Worm (Caenorhabditis elegans) whole organism, L1 larva: ENCODE measurements around the gene spt-4.

Experiments used
- C04F5.9 ChIP-seq: sonication (generic microtip); optimal IDR thresholded peaks from 2 replicates; lab custom pipeline; 2016; ENCODE audit warnings: missing genetic modification characterization, missing compliant biosample characterization
- C16A3.4 ChIP-seq: fragments of 150-350 bp; optimal IDR thresholded peaks from 2 replicates; lab custom pipeline; 2014; ENCODE audit warnings: missing biosample characterization, missing genetic modification characterization
- F16B12.6 ChIP-seq: fragments of 150-350 bp; optimal IDR thresholded peaks from 2 replicates; lab custom pipeline; 2014; ENCODE audit warnings: missing biosample characterization, missing genetic modification characterization
- Y116A8C.19 ChIP-seq: sonication (generic microtip); optimal IDR thresholded peaks from 2 replicates; lab custom pipeline; 2016; ENCODE audit warnings: missing compliant biosample characterization, missing genetic modification characterization, borderline replicate concordance
- aha-1 ChIP-seq: fragments of 150-350 bp; optimal IDR thresholded peaks from 2 replicates; lab custom pipeline; 2014; ENCODE audit warnings: missing biosample characterization, missing genetic modification characterization
- alr-1 ChIP-seq: fragments of 200-800 bp; sonication (Bioruptor generic); optimal IDR thresholded peaks from 2 replicates; lab custom pipeline; 2018; ENCODE audit warnings: borderline replicate concordance, mild to moderate bottlenecking, missing genetic modification characterization, missing compliant biosample characterization
- aly-2 ChIP-seq: fragments of 150-350 bp; optimal IDR thresholded peaks from 2 replicates; lab custom pipeline; 2014; ENCODE audit warnings: missing biosample characterization, missing genetic modification characterization
- ama-1 ChIP-seq: fragments of 150-350 bp; optimal IDR thresholded peaks from 2 replicates; lab custom pipeline; 2014
- blmp-1 ChIP-seq: fragments of 150-350 bp; optimal IDR thresholded peaks from 2 replicates; lab custom pipeline; 2014; ENCODE audit warnings: missing biosample characterization, missing genetic modification characterization
- ceh-63 ChIP-seq: fragments of 200-800 bp; sonication (Bioruptor generic); optimal IDR thresholded peaks from 2 replicates; lab custom pipeline; 2018; ENCODE audit warnings: mild to moderate bottlenecking, missing genetic modification characterization, missing compliant biosample characterization
- ceh-8 ChIP-seq: fragments of 200-800 bp; sonication (Bioruptor generic); optimal IDR thresholded peaks from 2 replicates; lab custom pipeline; 2018; ENCODE audit warnings: mild to moderate bottlenecking, missing genetic modification characterization, moderate library complexity, missing compliant biosample characterization
- ceh-90 ChIP-seq: sonication (generic microtip); optimal IDR thresholded peaks from 2 replicates; lab custom pipeline; 2016; ENCODE audit warnings: missing genetic modification characterization, missing compliant biosample characterization
- dpl-1 ChIP-seq, 3 experiments: fragments of 150-350 bp in 2 of 3; sonication (generic microtip) in 1 of 3; optimal IDR thresholded peaks; 2 replicates each; lab custom pipeline; 2014 to 2017; ENCODE audit warnings: missing biosample characterization in 3 of 3, missing genetic modification characterization in 3 of 3, missing genetic modification reagents in 3 of 3
- egl-27 ChIP-seq, 2 experiments: fragments of 150-350 bp in 1 of 2; sonication (generic microtip); optimal IDR thresholded peaks; 3 replicates each; lab custom pipeline; 2017 to 2018; ENCODE audit warnings: missing biosample characterization in 2 of 2, missing genetic modification characterization in 2 of 2, missing genetic modification reagents in 2 of 2
- elt-3 ChIP-seq, 6 experiments: fragments of 150-350 bp in 1 of 6; sonication (generic microtip); optimal IDR thresholded peaks; 2 replicates each; lab custom pipeline; 2017 to 2018; ENCODE audit warnings: missing biosample characterization in 6 of 6, missing genetic modification characterization in 6 of 6, inconsistent platforms in 1 of 6
- ets-5 ChIP-seq: fragments of 200-800 bp; sonication (Bioruptor generic); IDR thresholded peaks from 2 replicates; pipeline ENCODE4 v1.3.6; 2022; ENCODE audit warnings: missing genetic modification characterization, missing compliant biosample characterization
- fkh-8 ChIP-seq: sonication (generic microtip); optimal IDR thresholded peaks from 2 replicates; lab custom pipeline; 2016; ENCODE audit warnings: mild to moderate bottlenecking, missing genetic modification characterization, missing compliant biosample characterization
- hlh-4 ChIP-seq: sonication (generic microtip); optimal IDR thresholded peaks from 2 replicates; lab custom pipeline; 2016; ENCODE audit warnings: mild to moderate bottlenecking, missing genetic modification characterization, missing compliant biosample characterization
- hpl-2 ChIP-seq: fragments of 150-350 bp; optimal IDR thresholded peaks from 2 replicates; lab custom pipeline; 2014; ENCODE audit warnings: missing biosample characterization, missing genetic modification reagents, missing genetic modification characterization
- irx-1 ChIP-seq: sonication (generic microtip); optimal IDR thresholded peaks from 2 replicates; lab custom pipeline; 2016; ENCODE audit warnings: missing genetic modification characterization, missing compliant biosample characterization
- jun-1 ChIP-seq: fragments of 150-350 bp; optimal IDR thresholded peaks from 2 replicates; lab custom pipeline; 2014; ENCODE audit warnings: missing biosample characterization, missing genetic modification reagents, missing genetic modification characterization
- lin-13 ChIP-seq: fragments of 150-350 bp; optimal IDR thresholded peaks from 2 replicates; lab custom pipeline; 2014; ENCODE audit warnings: missing biosample characterization, missing genetic modification reagents, missing genetic modification characterization
- lin-14 ChIP-seq: fragments of 200-800 bp; sonication (Bioruptor generic); optimal IDR thresholded peaks from 2 replicates; lab custom pipeline; 2018; ENCODE audit warnings: mild to moderate bottlenecking, missing genetic modification characterization, moderate library complexity, missing compliant biosample characterization
- lin-15B ChIP-seq: fragments of 150-350 bp; sonication (generic microtip); optimal IDR thresholded peaks from 3 replicates; lab custom pipeline; 2014; ENCODE audit warnings: missing biosample characterization, missing genetic modification characterization
- mab-9 ChIP-seq: fragments of 200-800 bp; sonication (Bioruptor generic); IDR thresholded peaks from 2 replicates; pipeline ENCODE4 v1.3.6; 2022; ENCODE audit warnings: missing genetic modification reagents, missing genetic modification characterization, missing compliant biosample characterization
- mdl-1 ChIP-seq, 2 experiments: fragments of 150-350 bp; optimal IDR thresholded peaks; 2 replicates each; lab custom pipeline; 2014 to 2017; ENCODE audit warnings: missing biosample characterization in 2 of 2, missing genetic modification characterization in 2 of 2, inconsistent platforms in 1 of 2
- mep-1 ChIP-seq: fragments of 150-350 bp; optimal IDR thresholded peaks from 2 replicates; lab custom pipeline; 2014; ENCODE audit warnings: missing biosample characterization, missing genetic modification characterization
- nhr-11 ChIP-seq: fragments of 150-350 bp; optimal IDR thresholded peaks from 2 replicates; lab custom pipeline; 2014; ENCODE audit warnings: missing biosample characterization, missing genetic modification characterization
- nhr-12 ChIP-seq: sonication (generic microtip); optimal IDR thresholded peaks from 2 replicates; lab custom pipeline; 2017; ENCODE audit warnings: missing biosample characterization, missing genetic modification characterization
- nhr-19 ChIP-seq: fragments of 200-800 bp; sonication (Bioruptor generic); conservative IDR thresholded peaks from 2 replicates; pipeline ENCODE4 v1.3.6; 2022; ENCODE audit warnings: missing genetic modification characterization, missing compliant biosample characterization
- nhr-20 ChIP-seq: sonication (generic microtip); optimal IDR thresholded peaks from 2 replicates; lab custom pipeline; 2016; ENCODE audit warnings: mild to moderate bottlenecking, missing genetic modification characterization, missing compliant biosample characterization
- nhr-28 ChIP-seq: fragments of 150-350 bp; optimal IDR thresholded peaks from 2 replicates; lab custom pipeline; 2014; ENCODE audit warnings: missing biosample characterization, missing genetic modification characterization
- nhr-47 ChIP-seq: sonication (generic microtip); optimal IDR thresholded peaks from 2 replicates; lab custom pipeline; 2016; ENCODE audit warnings: mild to moderate bottlenecking, missing genetic modification characterization, moderate library complexity, missing compliant biosample characterization
- nhr-84 ChIP-seq: sonication (generic microtip); optimal IDR thresholded peaks from 2 replicates; lab custom pipeline; 2017; ENCODE audit warnings: missing biosample characterization, missing genetic modification characterization
- nhr-85 ChIP-seq: sonication (generic microtip); peaks from one replicate; lab custom pipeline; 2016; ENCODE audit warnings: missing genetic modification characterization, inconsistent platforms, missing compliant biosample characterization
- nhr-90 ChIP-seq: sonication (generic microtip); optimal IDR thresholded peaks from 2 replicates; lab custom pipeline; 2016; ENCODE audit warnings: mild to moderate bottlenecking, missing genetic modification characterization, missing compliant biosample characterization; ENCODE audit not compliant: poor library complexity
- pag-3 ChIP-seq: sonication (generic microtip); optimal IDR thresholded peaks from 2 replicates; lab custom pipeline; 2017; ENCODE audit warnings: missing genetic modification characterization, mild to moderate bottlenecking, missing compliant biosample characterization, antibody characterized with exemption, borderline replicate concordance; ENCODE audit not compliant: insufficient read depth
- skn-1 ChIP-seq: fragments of 150-350 bp; optimal IDR thresholded peaks from 2 replicates; lab custom pipeline; 2014; ENCODE audit warnings: missing biosample characterization, missing genetic modification characterization
- snpc-4 ChIP-seq: fragments of 150-350 bp; optimal IDR thresholded peaks from 2 replicates; lab custom pipeline; 2014; ENCODE audit warnings: missing biosample characterization, missing genetic modification characterization
- snu-23 ChIP-seq: sonication (generic microtip); optimal IDR thresholded peaks from 2 replicates; lab custom pipeline; 2016; ENCODE audit warnings: missing genetic modification characterization, missing compliant biosample characterization
- sptf-1 ChIP-seq: fragments of 150-350 bp; optimal IDR thresholded peaks from 2 replicates; lab custom pipeline; 2014; ENCODE audit warnings: missing biosample characterization, missing genetic modification characterization
- sup-37 ChIP-seq: fragments of 200-800 bp; sonication (Bioruptor generic); optimal IDR thresholded peaks from 2 replicates; lab custom pipeline; 2018; ENCODE audit warnings: mild to moderate bottlenecking, missing genetic modification characterization, missing compliant biosample characterization
- swsn-7 ChIP-seq: sonication (generic microtip); optimal IDR thresholded peaks from 2 replicates; lab custom pipeline; 2016; ENCODE audit warnings: missing genetic modification characterization, missing compliant biosample characterization
- tbx-2 ChIP-seq: sonication (generic microtip); optimal IDR thresholded peaks from 2 replicates; lab custom pipeline; 2016; ENCODE audit warnings: missing genetic modification characterization, missing compliant biosample characterization
- tlp-1 ChIP-seq: fragments of 150-350 bp; optimal IDR thresholded peaks from 2 replicates; lab custom pipeline; 2014; ENCODE audit warnings: missing biosample characterization, missing genetic modification characterization
- unc-130 ChIP-seq: fragments of 150-350 bp; optimal IDR thresholded peaks from 2 replicates; lab custom pipeline; 2017; ENCODE audit warnings: missing biosample characterization, missing genetic modification characterization, inconsistent platforms
- unc-86 ChIP-seq: sonication (generic microtip); optimal IDR thresholded peaks from 2 replicates; lab custom pipeline; 2016; ENCODE audit warnings: missing genetic modification characterization, missing compliant biosample characterization
- vab-15 ChIP-seq: sonication (generic microtip); optimal IDR thresholded peaks from 2 replicates; lab custom pipeline; 2017; ENCODE audit warnings: missing genotype, mild to moderate bottlenecking, missing genetic modification characterization, missing compliant biosample characterization
- zag-1 ChIP-seq: fragments of 150-350 bp; optimal IDR thresholded peaks from 2 replicates; lab custom pipeline; 2014; ENCODE audit warnings: missing biosample characterization, missing genetic modification characterization
- ztf-11 ChIP-seq, 2 experiments: sonication (generic microtip); optimal IDR thresholded peaks; 2 replicates each; lab custom pipeline; 2016 to 2017; ENCODE audit warnings: missing genetic modification characterization in 2 of 2, missing biosample characterization in 1 of 2, missing compliant biosample characterization in 1 of 2
- ztf-4 ChIP-seq: fragments of 150-350 bp; optimal IDR thresholded peaks from 2 replicates; lab custom pipeline; 2014; ENCODE audit warnings: missing biosample characterization, missing genetic modification characterization

Gene spt-4

ce11 chrIII:94759-95330 lies 25.3 kb upstream of the spt-4 start, which contains the start of gene pat-4 (continued):
- TF ChIP-seq dpl-1 (GFP tag; optimal IDR thresholded peaks at IDR 0.05; lab: Kevin White, UChicago) (peak in 1 of 3 experiments; percentile 9), snpc-4 (tag; lab: Kevin White, UChicago) (no peak), nhr-85 (peak; percentile 8), nhr-84 (tag; lab: Kevin White, UChicago) (no peak), hpl-2 (GFP tag; lab: Kevin White, UChicago) (no peak), F16B12.6 (tag; lab: Kevin White, UChicago) (no peak), blmp-1 (tag; lab: Kevin White, UChicago) (no peak), nhr-20 (tag; lab: Kevin White, UChicago) (peak; percentile 40), aha-1 (tag; lab: Kevin White, UChicago) (no peak), aly-2 (tag; lab: Kevin White, UChicago) (no peak), nhr-28 (tag; lab: Kevin White, UChicago) (no peak), nhr-12 (tag; lab: Kevin White, UChicago) (no peak), sptf-1 (tag; lab: Kevin White, UChicago) (no peak), hlh-4 (tag; lab: Kevin White, UChicago) (no peak), ets-5 (GFP tag; lab: Robert Waterston, UW) (no peak), unc-130 (no peak), nhr-90 (tag; lab: Kevin White, UChicago) (peak; percentile 35), lin-15B (tag; lab: Kevin White, UChicago) (no peak), ceh-63 (GFP tag; lab: Kevin White, UChicago) (no peak), tlp-1 (tag; lab: Kevin White, UChicago) (no peak), ztf-4 (tag; lab: Kevin White, UChicago) (no peak), jun-1 (tag; lab: Kevin White, UChicago) (no peak), elt-3 (tag; optimal IDR thresholded peaks at IDR 0.05; lab: Kevin White, UChicago) (peak in 1 of 6 experiments; percentile 6), zag-1 (tag; lab: Kevin White, UChicago) (no peak), nhr-19 (GFP tag; lab: Robert Waterston, UW) (peak; percentile 56), vab-15 (no peak), pag-3 (tag; lab: Kevin White, UChicago) (no peak), tbx-2 (tag; lab: Kevin White, UChicago) (peak; percentile 23), irx-1 (tag; lab: Kevin White, UChicago) (no peak), nhr-11 (tag; lab: Kevin White, UChicago) (no peak), mab-9 (GFP tag; lab: Robert Waterston, UW) (no peak), ceh-90 (tag; lab: Kevin White, UChicago) (no peak), swsn-7 (tag; lab: Kevin White, UChicago) (peak; percentile 45), snu-23 (peak; percentile 62), Y116A8C.19 (no peak), mep-1 (no peak), skn-1 (no peak), sup-37 (GFP tag; lab: Kevin White, UChicago) (no peak), unc-86 (tag; lab: Kevin White, UChicago) (no peak), ztf-11 (tag; optimal IDR thresholded peaks at IDR 0.05; lab: Kevin White, UChicago) (no peak), fkh-8 (no peak), lin-14 (GFP tag; lab: Kevin White, UChicago) (peak; percentile 80), ama-1 (lab: Kevin White, UChicago) (no peak), alr-1 (no peak), nhr-47 (tag; lab: Kevin White, UChicago) (peak; percentile 19), mdl-1 (tag; optimal IDR thresholded peaks at IDR 0.05; lab: Kevin White, UChicago) (peak in 1 of 2 experiments; percentile 26), lin-13 (GFP tag; lab: Kevin White, UChicago) (no peak), ceh-8 (GFP tag; lab: Kevin White, UChicago) (no peak), egl-27 (tag; optimal IDR thresholded peaks at IDR 0.05; lab: Kevin White, UChicago) (no peak), C04F5.9 (tag; lab: Kevin White, UChicago) (no peak), C16A3.4 (no peak)
